Worm (Caenorhabditis elegans) whole organism, early embryonic: ENCODE measurements around the gene npr-31.

Source experiments
- B0310.2 ChIP-seq: sonication (generic microtip); optimal IDR thresholded peaks from 2 replicates; lab custom pipeline; 2016; ENCODE audit warnings: mild to moderate bottlenecking, missing genetic modification characterization, missing compliant biosample characterization
- ama-1 ChIP-seq: fragments of 150-350 bp; optimal IDR thresholded peaks from 2 replicates; lab custom pipeline; 2014
- ceh-13 ChIP-seq: fragments of 200-800 bp; sonication (Bioruptor generic); optimal IDR thresholded peaks from 2 replicates; lab custom pipeline; 2018; ENCODE audit warnings: mild to moderate bottlenecking, missing genetic modification characterization, missing compliant biosample characterization
- ceh-36 ChIP-seq: sonication (generic microtip); optimal IDR thresholded peaks from 2 replicates; lab custom pipeline; 2016; ENCODE audit warnings: missing genetic modification characterization, inconsistent platforms, missing compliant biosample characterization
- ets-7 ChIP-seq: sonication (generic microtip); optimal IDR thresholded peaks from 2 replicates; lab custom pipeline; 2016; ENCODE audit warnings: missing genotype, missing genetic modification characterization, missing compliant biosample characterization
- flt-1 ChIP-seq: fragments of 200-800 bp; sonication (Bioruptor generic); IDR thresholded peaks from 2 replicates; pipeline ENCODE4 v1.3.6; 2022; ENCODE audit warnings: missing genetic modification characterization, missing compliant biosample characterization
- hmbx-1 ChIP-seq: sonication (generic microtip); optimal IDR thresholded peaks from 2 replicates; lab custom pipeline; 2016; ENCODE audit warnings: mild to moderate bottlenecking, missing genetic modification characterization, missing compliant biosample characterization
- hnd-1 ChIP-seq: sonication (generic microtip); optimal IDR thresholded peaks from 2 replicates; lab custom pipeline; 2016; ENCODE audit warnings: missing genetic modification characterization, missing compliant biosample characterization
- sea-1 ChIP-seq: fragments of 200-800 bp; sonication (Bioruptor generic); conservative IDR thresholded peaks from 2 replicates; pipeline ENCODE4 v1.3.6; 2022; ENCODE audit warnings: missing genetic modification characterization, missing compliant biosample characterization
- tbx-37 ChIP-seq: fragments of 200-800 bp; sonication (Bioruptor generic); conservative IDR thresholded peaks from 2 replicates; pipeline ENCODE4 v1.3.6; 2022; ENCODE audit warnings: missing genetic modification reagents, missing genetic modification characterization, missing compliant biosample characterization

DNA sequence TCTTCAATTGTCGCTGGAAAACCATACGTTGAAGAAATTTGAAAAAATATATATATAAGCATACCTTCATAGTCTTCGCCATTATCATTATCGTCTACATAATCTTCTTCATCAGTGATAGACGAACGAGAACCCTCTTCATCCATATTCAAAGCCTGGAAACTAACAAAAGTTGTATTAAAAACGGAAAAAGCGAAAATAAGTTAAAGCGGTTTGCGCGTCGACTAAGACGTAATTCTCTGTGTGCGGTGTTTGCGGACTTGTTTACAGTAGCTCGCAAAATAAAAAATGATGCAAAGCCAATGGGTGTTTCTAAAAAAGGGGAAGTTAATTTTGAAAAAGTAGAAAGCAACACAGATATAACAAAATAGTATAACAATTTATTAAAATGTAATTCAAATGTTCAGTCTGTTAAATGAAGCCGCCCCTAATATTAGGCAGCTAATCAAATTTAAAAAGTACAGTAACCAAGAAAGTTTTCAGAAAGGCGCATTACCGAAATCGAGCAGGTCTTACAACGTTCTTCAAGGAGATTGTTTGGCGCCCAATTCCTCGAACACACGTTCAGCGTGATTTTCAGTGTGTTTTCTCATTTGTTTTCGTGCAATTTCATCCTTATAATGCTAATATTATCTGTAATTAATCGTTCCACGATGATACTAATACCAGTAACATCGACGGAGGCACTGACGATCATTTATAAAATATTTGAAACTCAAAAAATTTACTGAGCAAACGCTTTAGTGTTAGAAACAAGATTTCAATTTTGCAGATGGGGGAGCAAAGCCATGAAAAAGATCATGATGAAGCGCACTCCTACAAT is 12.3 kb upstream of the npr-31 start, which contains the start of the genes T07F8.4 and gld-3:
- TF ChIP-seq B0310.2 (no peak), ama-1 (lab: Kevin White, UChicago) (no peak), tbx-37 (GFP tag; lab: Robert Waterston, UW) (no peak), sea-1 (GFP tag; lab: Robert Waterston, UW) (no peak), hmbx-1 (tag; lab: Kevin White, UChicago) (no peak), ceh-13 (GFP tag; lab: Kevin White, UChicago) (no peak), flt-1 (GFP tag; lab: Robert Waterston, UW) (no peak), hnd-1 (tag; lab: Kevin White, UChicago) (no peak), ets-7 (no peak), ceh-36 (tag; lab: Kevin White, UChicago) (no peak)
